Worm (Caenorhabditis elegans) whole organism, L3 larva: ENCODE data around the gene Y38F1A.4.

Experiments used
- R02D3.7 ChIP-seq: fragments of 150-350 bp; optimal IDR thresholded peaks from 2 replicates; lab custom pipeline; 2014; ENCODE audit warnings: missing biosample characterization, missing genetic modification characterization
- aly-2 ChIP-seq: fragments of 150-350 bp; optimal IDR thresholded peaks from 2 replicates; lab custom pipeline; 2014; ENCODE audit warnings: missing biosample characterization, missing genetic modification characterization
- ama-1 ChIP-seq: fragments of 150-350 bp; optimal IDR thresholded peaks from 2 replicates; lab custom pipeline; 2018
- ceh-16 ChIP-seq: sonication (generic microtip); optimal IDR thresholded peaks from 2 replicates; lab custom pipeline; 2017; ENCODE audit warnings: missing biosample characterization, missing genetic modification characterization
- ceh-28 ChIP-seq: fragments of 150-350 bp; optimal IDR thresholded peaks from 2 replicates; lab custom pipeline; 2014; ENCODE audit warnings: missing biosample characterization, missing genetic modification reagents, missing genetic modification characterization
- ceh-82 ChIP-seq: fragments of 150-350 bp; optimal IDR thresholded peaks from 2 replicates; lab custom pipeline; 2014; ENCODE audit warnings: missing biosample characterization, missing genetic modification characterization
- ceh-9 ChIP-seq: sonication (generic microtip); optimal IDR thresholded peaks from 2 replicates; lab custom pipeline; 2018; ENCODE audit warnings: missing biosample characterization, missing genetic modification characterization
- daf-12 ChIP-seq: fragments of 150-350 bp; optimal IDR thresholded peaks from 2 replicates; lab custom pipeline; 2014; ENCODE audit warnings: missing biosample characterization, missing genetic modification reagents, missing genetic modification characterization
- egl-5 ChIP-seq: fragments of 150-350 bp; optimal IDR thresholded peaks from 2 replicates; lab custom pipeline; 2017; ENCODE audit warnings: missing biosample characterization, missing genetic modification reagents, missing genetic modification characterization, inconsistent platforms
- elt-1 ChIP-seq: fragments of 150-350 bp; optimal IDR thresholded peaks from 2 replicates; lab custom pipeline; 2014; ENCODE audit warnings: missing biosample characterization, missing genetic modification characterization
- elt-2 ChIP-seq: sonication (generic microtip); optimal IDR thresholded peaks from 2 replicates; lab custom pipeline; 2016; ENCODE audit warnings: missing genetic modification reagents, mild to moderate bottlenecking, missing genetic modification characterization, missing compliant biosample characterization
- elt-3 ChIP-seq, 3 experiments: fragments of 150-350 bp in 1 of 3; sonication (generic microtip) in 2 of 3; optimal IDR thresholded peaks; 2 replicates in 2 of 3; 4 replicates in 1 of 3; lab custom pipeline; 2014 to 2017; ENCODE audit warnings: missing biosample characterization in 3 of 3, missing genetic modification characterization in 3 of 3
- eor-1 ChIP-seq, 2 experiments: fragments of 150-350 bp; optimal IDR thresholded peaks; 2 replicates each; lab custom pipeline; 2014 to 2018; ENCODE audit warnings: missing biosample characterization in 2 of 2, missing genetic modification characterization in 2 of 2
- fkh-10 ChIP-seq: sonication (generic microtip); optimal IDR thresholded peaks from 2 replicates; lab custom pipeline; 2017; ENCODE audit warnings: missing biosample characterization, missing genetic modification reagents, missing genetic modification characterization
- fkh-2 ChIP-seq: fragments of 150-350 bp; optimal IDR thresholded peaks from 2 replicates; lab custom pipeline; 2014; ENCODE audit warnings: missing biosample characterization, missing genetic modification reagents, missing genetic modification characterization
- fos-1 ChIP-seq: fragments of 150-350 bp; optimal IDR thresholded peaks from 2 replicates; lab custom pipeline; 2014; ENCODE audit warnings: missing biosample characterization, missing genetic modification characterization
- lsy-12 ChIP-seq: sonication (generic microtip); optimal IDR thresholded peaks from 2 replicates; lab custom pipeline; 2016; ENCODE audit warnings: mild to moderate bottlenecking, missing genetic modification characterization, missing compliant biosample characterization
- mdl-1 ChIP-seq: fragments of 150-350 bp; optimal IDR thresholded peaks from 2 replicates; lab custom pipeline; 2014; ENCODE audit warnings: missing biosample characterization, missing genetic modification characterization
- mml-1 ChIP-seq: fragments of 150-350 bp; sonication (generic microtip); optimal IDR thresholded peaks from 3 replicates; lab custom pipeline; 2014; ENCODE audit warnings: missing biosample characterization, missing genetic modification characterization
- nfya-1 ChIP-seq: sonication (generic microtip); optimal IDR thresholded peaks from 2 replicates; lab custom pipeline; 2017; ENCODE audit warnings: missing genetic modification characterization, mild to moderate bottlenecking, missing compliant biosample characterization, antibody characterized with exemption, moderate library complexity; ENCODE audit not compliant: insufficient read depth
- nhr-11 ChIP-seq: fragments of 150-350 bp; optimal IDR thresholded peaks from 2 replicates; lab custom pipeline; 2014; ENCODE audit warnings: missing biosample characterization, missing genetic modification characterization
- nhr-12 ChIP-seq: fragments of 150-350 bp; optimal IDR thresholded peaks from 2 replicates; lab custom pipeline; 2014; ENCODE audit warnings: missing biosample characterization, missing genetic modification characterization
- nhr-25 ChIP-seq: sonication (generic microtip); optimal IDR thresholded peaks from 2 replicates; lab custom pipeline; 2017; ENCODE audit warnings: missing biosample characterization, missing genetic modification characterization
- nhr-28 ChIP-seq: fragments of 150-350 bp; optimal IDR thresholded peaks from 2 replicates; lab custom pipeline; 2014; ENCODE audit warnings: missing biosample characterization, missing genetic modification characterization
- nhr-67 ChIP-seq: fragments of 150-350 bp; optimal IDR thresholded peaks from 2 replicates; lab custom pipeline; 2014; ENCODE audit warnings: missing biosample characterization, missing genetic modification characterization
- nhr-76 ChIP-seq: fragments of 150-350 bp; sonication (generic microtip); optimal IDR thresholded peaks from 5 replicates; lab custom pipeline; 2014; ENCODE audit warnings: missing biosample characterization, missing genetic modification characterization
- pqm-1 ChIP-seq: fragments of 150-350 bp; optimal IDR thresholded peaks from 2 replicates; lab custom pipeline; 2017; ENCODE audit warnings: missing biosample characterization, missing genetic modification characterization, inconsistent platforms
- sea-2 ChIP-seq: fragments of 150-350 bp; sonication (generic microtip); optimal IDR thresholded peaks from 4 replicates; lab custom pipeline; 2014; ENCODE audit warnings: missing biosample characterization, missing genetic modification reagents, missing genetic modification characterization
- snpc-4 ChIP-seq: fragments of 150-350 bp; optimal IDR thresholded peaks from 2 replicates; lab custom pipeline; 2014; ENCODE audit warnings: missing biosample characterization, missing genetic modification characterization
- unc-39 ChIP-seq: sonication (generic microtip); optimal IDR thresholded peaks from 4 replicates; lab custom pipeline; 2017; ENCODE audit warnings: missing biosample characterization, missing genetic modification characterization
- unc-62 ChIP-seq: fragments of 150-350 bp; sonication (generic microtip); optimal IDR thresholded peaks from 4 replicates; lab custom pipeline; 2014; ENCODE audit warnings: missing biosample characterization, missing genetic modification reagents, missing genetic modification characterization
- zag-1 ChIP-seq: fragments of 150-350 bp; optimal IDR thresholded peaks from 2 replicates; lab custom pipeline; 2014; ENCODE audit warnings: missing biosample characterization, missing genetic modification characterization
- ztf-11 ChIP-seq: fragments of 150-350 bp; optimal IDR thresholded peaks from 2 replicates; lab custom pipeline; 2014; ENCODE audit warnings: missing biosample characterization, missing genetic modification characterization

The Y38F1A.4 gene

ce11 chrII:12990191-12990590 lies 20.7 kb upstream of the Y38F1A.4 start:
- TF ChIP-seq aly-2 (tag; lab: Kevin White, UChicago) (no peak), egl-5 (tag; lab: Kevin White, UChicago) (no peak), ceh-9 (tag; lab: Kevin White, UChicago) (no peak), fos-1 (tag; lab: Kevin White, UChicago) (no peak), unc-62 (no peak), fkh-2 (tag; lab: Kevin White, UChicago) (no peak), nhr-28 (no peak), mdl-1 (tag; lab: Kevin White, UChicago) (no peak), nhr-25 (tag; lab: Kevin White, UChicago) (no peak), ztf-11 (tag; lab: Kevin White, UChicago) (no peak), nhr-11 (tag; lab: Kevin White, UChicago) (no peak), zag-1 (tag; lab: Kevin White, UChicago) (no peak), unc-39 (tag; lab: Kevin White, UChicago) (no peak), elt-3 (tag; optimal IDR thresholded peaks at IDR 0.05; lab: Kevin White, UChicago) (no peak), elt-1 (tag; lab: Kevin White, UChicago) (no peak), mml-1 (tag; lab: Kevin White, UChicago) (no peak), eor-1 (tag; optimal IDR thresholded peaks at IDR 0.05; lab: Kevin White, UChicago) (no peak), nhr-12 (tag; lab: Kevin White, UChicago) (no peak)

- no peak for TF ChIP-seq nhr-28
- no peak for TF ChIP-seq nhr-11 (tag; lab: Kevin White, UChicago)
- TF ChIP-seq fos-1 (tag; lab: Kevin White, UChicago), result no peak
- no peak for TF ChIP-seq nfya-1 (tag; lab: Kevin White, UChicago)
- TF ChIP-seq ztf-11 (tag; lab: Kevin White, UChicago), result no peak
- TF ChIP-seq snpc-4, result no peak
- TF ChIP-seq lsy-12 (tag; lab: Kevin White, UChicago), result no peak
- TF ChIP-seq elt-1 (tag; lab: Kevin White, UChicago), result no peak
- no peak for TF ChIP-seq ceh-28
- no peak for TF ChIP-seq elt-2 (tag; lab: Kevin White, UChicago)
- TF ChIP-seq ama-1 (lab: Kevin White, UChicago), result no peak
- TF ChIP-seq ceh-82 (tag; lab: Kevin White, UChicago), result no peak
- no peak for TF ChIP-seq pqm-1 (tag; lab: Kevin White, UChicago)
- TF ChIP-seq ceh-16, result no peak
- TF ChIP-seq R02D3.7 (tag; lab: Kevin White, UChicago), result no peak
Measured at ce11 chrII:12987799-12988198, 18.3 kb upstream of the Y38F1A.4 start.

- TF ChIP-seq fos-1 (tag; lab: Kevin White, UChicago) (no peak), fkh-10 (no peak)
- TF ChIP-seq, all 47 proteins: peak for 0
Measured at ce11 chrII:12985813-12986212, 16.3 kb upstream of the Y38F1A.4 start.

ce11 chrII:12984709-12985108 lies 15.2 kb upstream of the Y38F1A.4 start:
- no peak for TF ChIP-seq pqm-1 (tag; lab: Kevin White, UChicago)
- TF ChIP-seq fos-1 (tag; lab: Kevin White, UChicago), result no peak
- TF ChIP-seq ceh-9 (tag; lab: Kevin White, UChicago), result no peak
- no peak for TF ChIP-seq mdl-1 (tag; lab: Kevin White, UChicago)
- TF ChIP-seq daf-12 (tag; lab: Kevin White, UChicago), result no peak
- TF ChIP-seq sea-2 (GFP tag; lab: Kevin White, UChicago), result no peak
- no peak for TF ChIP-seq nhr-67
- no peak for TF ChIP-seq mml-1 (tag; lab: Kevin White, UChicago)
- no peak for TF ChIP-seq fkh-10
- no peak for TF ChIP-seq elt-3 (tag; optimal IDR thresholded peaks at IDR 0.05; lab: Kevin White, UChicago)
- TF ChIP-seq nhr-28, result no peak
- no peak for TF ChIP-seq aly-2 (tag; lab: Kevin White, UChicago)
- TF ChIP-seq nhr-76 (tag; lab: Kevin White, UChicago), result no peak
- no peak for TF ChIP-seq nhr-12 (tag; lab: Kevin White, UChicago)
- TF ChIP-seq ztf-11 (tag; lab: Kevin White, UChicago), result no peak
- no peak for TF ChIP-seq zag-1 (tag; lab: Kevin White, UChicago)
- no peak for TF ChIP-seq ceh-82 (tag; lab: Kevin White, UChicago)

ce11 chrII:12982830-12983229 lies 13.3 kb upstream of the Y38F1A.4 start:
- TF ChIP-seq pqm-1 (tag; lab: Kevin White, UChicago) (peak; percentile 8), elt-2 (tag; lab: Kevin White, UChicago) (peak; percentile 76), mdl-1 (tag; lab: Kevin White, UChicago) (no peak)
